Fruit fly (Drosophila melanogaster) whole organism, embryonic: ENCODE data around the gene fog.

Source experiments
- lola ChIP-seq, 3 experiments: fragments of >200 bp in 2 of 3; fragments of 200-800 bp in 1 of 3; sonication (Bioruptor generic) in 1 of 3; optimal IDR thresholded peaks; 2 replicates each; lab custom pipeline; 2017 to 2019; ENCODE audit warnings: missing biosample characterization in 3 of 3, missing genetic modification characterization in 3 of 3, mild to moderate bottlenecking in 1 of 3, moderate library complexity in 1 of 3
- tna ChIP-seq: fragments of 200-800 bp; sonication (Bioruptor generic); IDR thresholded peaks from 2 replicates; pipeline ENCODE4 v1.3.6; 2022; ENCODE audit warnings: missing biosample characterization, missing genetic modification characterization; ENCODE audit not compliant: partially characterized antibody

DNA sequence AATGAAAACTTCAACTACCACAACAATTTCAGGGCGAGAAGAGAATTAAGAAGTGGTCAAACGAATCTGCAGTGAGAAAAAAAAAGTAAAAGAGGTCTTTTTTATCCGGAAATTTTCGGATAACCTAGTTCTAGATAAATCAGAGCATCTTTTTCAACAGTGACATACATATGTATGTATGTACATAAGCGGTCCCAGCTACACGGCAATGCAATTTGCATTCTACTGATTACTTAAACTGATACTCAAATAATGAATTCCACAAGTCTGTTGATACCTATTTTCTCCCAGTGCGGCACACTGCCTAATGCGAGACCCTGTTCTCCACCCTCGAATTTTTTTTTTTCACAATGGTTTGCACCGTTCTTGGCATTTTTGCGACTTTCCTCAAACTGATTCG is 8.6 kb downstream of the fog start:
- TF ChIP-seq tna (GFP tag; lab: Robert Waterston, UW) (no peak), lola (GFP tag; optimal IDR thresholded peaks at IDR 0.05; lab: Kevin White, UChicago) (no peak)
